Worm (Caenorhabditis elegans) whole organism, L1 larva: ENCODE measurements around the gene srx-54.

Experiments
- blmp-1 ChIP-seq: fragments of 150-350 bp; optimal IDR thresholded peaks from 2 replicates; lab custom pipeline; 2014; ENCODE audit warnings: missing biosample characterization, missing genetic modification characterization
- nhr-11 ChIP-seq: fragments of 150-350 bp; optimal IDR thresholded peaks from 2 replicates; lab custom pipeline; 2014; ENCODE audit warnings: missing biosample characterization, missing genetic modification characterization
- rnt-1 ChIP-seq: sonication (generic microtip); optimal IDR thresholded peaks from 2 replicates; lab custom pipeline; 2016; ENCODE audit warnings: mild to moderate bottlenecking, missing genetic modification characterization, moderate library complexity, missing compliant biosample characterization
- vab-15 ChIP-seq: sonication (generic microtip); optimal IDR thresholded peaks from 2 replicates; lab custom pipeline; 2017; ENCODE audit warnings: missing genotype, mild to moderate bottlenecking, missing genetic modification characterization, missing compliant biosample characterization

DNA sequence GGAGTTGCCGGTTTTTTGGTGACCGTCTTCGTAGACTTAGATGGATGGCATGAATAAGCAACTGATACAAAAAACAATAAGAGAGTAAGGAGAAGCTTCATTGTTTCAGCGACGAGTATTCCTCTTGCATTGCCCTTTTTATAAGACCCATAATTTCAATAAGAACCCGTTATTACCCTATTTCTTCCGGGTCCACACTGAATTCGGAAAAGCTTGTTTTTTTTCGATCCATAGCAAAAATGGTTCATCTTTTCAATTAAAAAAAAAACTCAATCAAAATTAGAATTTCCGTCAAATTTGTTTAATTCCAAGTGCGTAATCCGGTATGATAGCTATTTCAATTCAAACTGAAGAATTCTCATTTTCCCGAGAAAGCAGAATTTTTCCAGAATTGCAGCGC lies 12.0 kb downstream of the srx-54 start, which contains the start of gene Y102A5C.40:
- no peak for TF ChIP-seq blmp-1 (tag; lab: Kevin White, UChicago)
- no peak for TF ChIP-seq nhr-11 (tag; lab: Kevin White, UChicago)
- no peak for TF ChIP-seq vab-15 (tag; lab: Kevin White, UChicago)
- TF ChIP-seq rnt-1 (tag; lab: Kevin White, UChicago), result no peak
